Fruit fly (Drosophila melanogaster): ENCODE data around the gene pigs.

- TF ChIP-seq CG8632 (GFP tag; optimal IDR thresholded peaks at IDR 0.05) (peak; percentile 81), CG11902 (GFP tag; optimal IDR thresholded peaks at IDR 0.05) (peak; percentile 78), Lpt (GFP tag; optimal IDR thresholded peaks at IDR 0.05) (peak; percentile 83), Hr39 (GFP tag; optimal IDR thresholded peaks at IDR 0.05) (peak; percentile 80), dac (GFP tag; optimal IDR thresholded peaks at IDR 0.05) (peak; percentile 84), Hr4 (GFP tag; optimal IDR thresholded peaks at IDR 0.05) (peak; percentile 82)
These were observed 1.9 kb downstream of the pigs start for dm6 chrX:6601641-6602276.

All from whole organism, prepupa.